Fruit fly (Drosophila melanogaster) whole organism, embryonic: ENCODE measurements around the gene Jhbp2.

Source experiments
- CG10147 ChIP-seq: fragments of 200-800 bp; sonication (Bioruptor generic); optimal IDR thresholded peaks from 2 replicates; lab custom pipeline; 2019; ENCODE audit warnings: missing biosample characterization, mild to moderate bottlenecking, missing genetic modification characterization, moderate library complexity
- CG1024 ChIP-seq: fragments of 200-800 bp; sonication (Bioruptor generic); IDR thresholded peaks from 2 replicates; pipeline ENCODE4 v1.3.6; 2022; ENCODE audit warnings: missing biosample characterization, missing genetic modification characterization
- CG10431 ChIP-seq: fragments of 200-800 bp; sonication (Bioruptor generic); optimal IDR thresholded peaks from 3 replicates; lab custom pipeline; 2018; ENCODE audit warnings: missing biosample characterization, mild to moderate bottlenecking, missing genetic modification characterization
- CG10543 ChIP-seq: fragments of 200-800 bp; sonication (Bioruptor generic); optimal IDR thresholded peaks from 3 replicates; lab custom pipeline; 2017; ENCODE audit warnings: missing biosample characterization, mild to moderate bottlenecking, missing genetic modification characterization, moderate library complexity
- CG14710 ChIP-seq: fragments of 200-800 bp; sonication (Bioruptor generic); optimal IDR thresholded peaks from 3 replicates; lab custom pipeline; 2019; ENCODE audit warnings: missing biosample characterization, mild to moderate bottlenecking, missing genetic modification characterization, moderate library complexity
- CG15011 ChIP-seq: fragments of 200-800 bp; sonication (Bioruptor generic); optimal IDR thresholded peaks from 3 replicates; lab custom pipeline; 2018; ENCODE audit warnings: missing biosample characterization, mild to moderate bottlenecking, missing genetic modification characterization
- CG15073 ChIP-seq: fragments of 200-800 bp; sonication (Bioruptor generic); optimal IDR thresholded peaks from 2 replicates; lab custom pipeline; 2016; ENCODE audit warnings: missing biosample characterization, missing genetic modification characterization
- CG17802 ChIP-seq: fragments of 200-800 bp; sonication (Bioruptor generic); optimal IDR thresholded peaks from 2 replicates; lab custom pipeline; 2018; ENCODE audit warnings: missing biosample characterization, mild to moderate bottlenecking, missing genetic modification characterization, moderate library complexity
- CG18262 ChIP-seq: fragments of 200-800 bp; optimal IDR thresholded peaks from 3 replicates; lab custom pipeline; 2019; ENCODE audit warnings: missing biosample characterization, mild to moderate bottlenecking, missing genetic modification characterization, moderate library complexity
- CG2889 ChIP-seq: fragments of 200-800 bp; sonication (Bioruptor generic); IDR thresholded peaks from 3 replicates; pipeline ENCODE4 v1.3.6; 2022; ENCODE audit warnings: missing biosample characterization, missing genetic modification characterization
- CG32532 ChIP-seq: fragments of 200-800 bp; sonication (Bioruptor generic); IDR thresholded peaks from 2 replicates; pipeline ENCODE4 v1.3.6; 2022; ENCODE audit warnings: missing biosample characterization, missing genetic modification characterization
- CG34376 ChIP-seq: fragments of 200-800 bp; sonication (Bioruptor generic); optimal IDR thresholded peaks from 2 replicates; lab custom pipeline; 2018; ENCODE audit warnings: missing biosample characterization, mild to moderate bottlenecking, missing genetic modification characterization
- CG6654 ChIP-seq: fragments of 200-800 bp; sonication (Bioruptor generic); optimal IDR thresholded peaks from 2 replicates; lab custom pipeline; 2017; ENCODE audit warnings: missing biosample characterization, mild to moderate bottlenecking, missing genetic modification characterization
- CG6683 ChIP-seq: fragments of 200-800 bp; sonication (Bioruptor generic); optimal IDR thresholded peaks from 2 replicates; lab custom pipeline; 2017; ENCODE audit warnings: missing biosample characterization, mild to moderate bottlenecking, missing genetic modification characterization, missing genetic modification reagents
- CG8281 ChIP-seq: fragments of 200-800 bp; sonication (Bioruptor generic); optimal IDR thresholded peaks from 2 replicates; lab custom pipeline; 2018; ENCODE audit warnings: missing biosample characterization, mild to moderate bottlenecking, missing genetic modification characterization, moderate library complexity
- CG8944 ChIP-seq: fragments of 200-800 bp; sonication (Bioruptor generic); optimal IDR thresholded peaks from 3 replicates; lab custom pipeline; 2016; ENCODE audit warnings: missing biosample characterization, missing genetic modification characterization
- CG9215 ChIP-seq: fragments of 200-800 bp; sonication (Bioruptor generic); IDR thresholded peaks from 2 replicates; pipeline ENCODE4 v1.3.6; 2022; ENCODE audit warnings: missing biosample characterization, missing genetic modification characterization
- E2f2 ChIP-seq: fragments of 200-800 bp; sonication (Bioruptor generic); IDR thresholded peaks from 2 replicates; pipeline ENCODE4 v1.3.6; 2022; ENCODE audit warnings: missing biosample characterization, missing genetic modification characterization
- GATAe ChIP-seq: fragments of 200-800 bp; sonication (Bioruptor generic); conservative IDR thresholded peaks from 2 replicates; pipeline ENCODE4 v1.3.6; 2022; ENCODE audit warnings: missing biosample characterization, missing genetic modification characterization
- Rx ChIP-seq: fragments of 200-800 bp; sonication (Bioruptor generic); IDR thresholded peaks from 2 replicates; pipeline ENCODE4 v1.3.6; 2022; ENCODE audit warnings: missing biosample characterization, missing genetic modification characterization
- Scr ChIP-seq: fragments of 200-800 bp; sonication (Bioruptor generic); IDR thresholded peaks from 2 replicates; pipeline ENCODE4 v1.3.6; 2022; ENCODE audit warnings: missing biosample characterization, missing genetic modification characterization; ENCODE audit not compliant: partially characterized antibody
- Sry-β ChIP-seq: fragments of 200-800 bp; sonication (Bioruptor generic); optimal IDR thresholded peaks from 2 replicates; lab custom pipeline; 2018; ENCODE audit warnings: missing biosample characterization, mild to moderate bottlenecking, missing genetic modification characterization, moderate library complexity
- Usf ChIP-seq: fragments of 200-800 bp; sonication (Bioruptor generic); optimal IDR thresholded peaks from 2 replicates; lab custom pipeline; 2017; ENCODE audit warnings: missing genotype, missing biosample characterization, missing genetic modification characterization
- al ChIP-seq: fragments of 200-800 bp; sonication (Bioruptor generic); IDR thresholded peaks from 2 replicates; pipeline ENCODE4 v1.3.6; 2022; ENCODE audit warnings: missing biosample characterization, missing genetic modification characterization
- ara ChIP-seq: fragments of 200-800 bp; sonication (Bioruptor generic); IDR thresholded peaks from 2 replicates; pipeline ENCODE4 v1.3.6; 2022; ENCODE audit warnings: missing biosample characterization, missing genetic modification characterization
- bigmax ChIP-seq: fragments of 200-800 bp; sonication (Bioruptor generic); optimal IDR thresholded peaks from 2 replicates; lab custom pipeline; 2018; ENCODE audit warnings: missing biosample characterization, mild to moderate bottlenecking, missing genetic modification characterization
- br ChIP-seq: fragments of >200 bp; optimal IDR thresholded peaks from 2 replicates; lab custom pipeline; 2017
- cad ChIP-seq: fragments of >200 bp; optimal IDR thresholded peaks from 2 replicates; lab custom pipeline; 2017; ENCODE audit warnings: missing biosample characterization, missing genetic modification characterization
- cg ChIP-seq: fragments of 200-800 bp; sonication (Bioruptor generic); optimal IDR thresholded peaks from 3 replicates; lab custom pipeline; 2019; ENCODE audit warnings: missing biosample characterization, mild to moderate bottlenecking, missing genetic modification characterization, moderate library complexity
- crp ChIP-seq, 2 experiments: fragments of 200-800 bp; sonication (Bioruptor generic); optimal IDR thresholded peaks; 2 replicates in 1 of 2; 3 replicates in 1 of 2; lab custom pipeline; 2017; ENCODE audit warnings: missing biosample characterization in 2 of 2, missing genetic modification characterization in 2 of 2, mild to moderate bottlenecking in 1 of 2, moderate library complexity in 1 of 2
- dati ChIP-seq: fragments of 200-800 bp; sonication (Bioruptor generic); IDR thresholded peaks from 2 replicates; pipeline ENCODE4 v1.3.6; 2022; ENCODE audit warnings: missing biosample characterization, missing genetic modification characterization
- dimm ChIP-seq: fragments of 200-800 bp; sonication (Bioruptor generic); IDR thresholded peaks from 2 replicates; pipeline ENCODE4 v1.3.6; 2022; ENCODE audit warnings: missing biosample characterization, missing genetic modification characterization
- fd64A ChIP-seq: fragments of 200-800 bp; sonication (Bioruptor generic); optimal IDR thresholded peaks from 3 replicates; lab custom pipeline; 2018; ENCODE audit warnings: missing biosample characterization, mild to moderate bottlenecking, missing genetic modification characterization
- fd96Cb ChIP-seq: fragments of 200-800 bp; sonication (Bioruptor generic); optimal IDR thresholded peaks from 2 replicates; lab custom pipeline; 2018; ENCODE audit warnings: missing biosample characterization, mild to moderate bottlenecking, missing genetic modification characterization, moderate library complexity
- ftz-f1 ChIP-seq: fragments of 200-800 bp; sonication (Bioruptor generic); optimal IDR thresholded peaks from 2 replicates; lab custom pipeline; 2016; ENCODE audit warnings: missing biosample characterization, missing genetic modification characterization
- hkb ChIP-seq, 2 experiments: fragments of 200-800 bp in 1 of 2; fragments of >200 bp in 1 of 2; sonication (Bioruptor generic) in 1 of 2; IDR thresholded peaks in 1 of 2; optimal IDR thresholded peaks in 1 of 2; 2 replicates each; pipeline versions ENCODE4 v1.3.6 to Lab custom; 2017 to 2022; ENCODE audit warnings: missing biosample characterization in 1 of 2, missing genetic modification characterization in 1 of 2
- lov ChIP-seq, 2 experiments: fragments of 200-800 bp in 1 of 2; fragments of >200 bp in 1 of 2; sonication (Bioruptor generic) in 1 of 2; IDR thresholded peaks in 1 of 2; optimal IDR thresholded peaks in 1 of 2; 2 replicates in 1 of 2; 3 replicates in 1 of 2; pipeline versions ENCODE4 v1.3.6 to Lab custom; 2017 to 2022; ENCODE audit warnings: missing biosample characterization in 1 of 2, missing genetic modification characterization in 1 of 2
- nau ChIP-seq: fragments of 200-800 bp; sonication (Bioruptor generic); optimal IDR thresholded peaks from 3 replicates; lab custom pipeline; 2017; ENCODE audit warnings: missing biosample characterization, mild to moderate bottlenecking, missing genetic modification characterization, missing genetic modification reagents
- oc ChIP-seq: fragments of 200-800 bp; sonication (Bioruptor generic); optimal IDR thresholded peaks from 2 replicates; lab custom pipeline; 2018; ENCODE audit warnings: missing biosample characterization, mild to moderate bottlenecking, missing genetic modification characterization, moderate library complexity
- org-1 ChIP-seq: fragments of 200-800 bp; sonication (Bioruptor generic); optimal IDR thresholded peaks from 2 replicates; lab custom pipeline; 2017; ENCODE audit warnings: missing biosample characterization, missing genetic modification characterization
- phol ChIP-seq: fragments of 200-800 bp; sonication (Bioruptor generic); optimal IDR thresholded peaks from 3 replicates; lab custom pipeline; 2018; ENCODE audit warnings: missing biosample characterization, mild to moderate bottlenecking, missing genetic modification characterization, moderate library complexity
- row ChIP-seq: fragments of 200-800 bp; sonication (Bioruptor generic); IDR thresholded peaks from 3 replicates; pipeline ENCODE4 v1.3.6; 2022; ENCODE audit warnings: missing biosample characterization, missing genetic modification characterization
- salm ChIP-seq: fragments of 200-800 bp; sonication (Bioruptor generic); optimal IDR thresholded peaks from 2 replicates; lab custom pipeline; 2018; ENCODE audit warnings: missing biosample characterization, mild to moderate bottlenecking, missing genetic modification characterization
- sens-2 ChIP-seq: fragments of 200-800 bp; sonication (Bioruptor generic); IDR thresholded peaks from 2 replicates; pipeline ENCODE4 v1.3.6; 2022; ENCODE audit warnings: missing biosample characterization, missing genetic modification characterization
- seq ChIP-seq: fragments of 200-800 bp; sonication (Bioruptor generic); IDR thresholded peaks from 2 replicates; pipeline ENCODE4 v1.3.6; 2022; ENCODE audit warnings: missing biosample characterization, missing genetic modification characterization
- shn ChIP-seq: fragments of 200-800 bp; sonication (Bioruptor generic); optimal IDR thresholded peaks from 3 replicates; lab custom pipeline; 2016; ENCODE audit warnings: missing biosample characterization, missing genetic modification characterization
- sob ChIP-seq: fragments of 200-800 bp; sonication (Bioruptor generic); IDR thresholded peaks from 2 replicates; pipeline ENCODE4 v1.3.6; 2022; ENCODE audit warnings: missing biosample characterization, missing genetic modification characterization
- unc-4 ChIP-seq: fragments of 200-800 bp; sonication (Bioruptor generic); IDR thresholded peaks from 2 replicates; pipeline ENCODE4 v1.3.6; 2022; ENCODE audit warnings: missing biosample characterization, missing genetic modification characterization; ENCODE audit not compliant: partially characterized antibody
- unpg ChIP-seq: fragments of 200-800 bp; sonication (Bioruptor generic); optimal IDR thresholded peaks from 3 replicates; lab custom pipeline; 2018; ENCODE audit warnings: missing biosample characterization, mild to moderate bottlenecking, missing genetic modification characterization, moderate library complexity
- vfl ChIP-seq: fragments of 200-800 bp; sonication (Bioruptor generic); optimal IDR thresholded peaks from 2 replicates; lab custom pipeline; 2016; ENCODE audit warnings: missing biosample characterization, missing genetic modification characterization

The Jhbp2 gene

dm6 chr3R:4910365-4910810, 50.8 kb downstream of the Jhbp2 start, which contains the start of gene Cdep (continued):
- TF ChIP-seq unpg (GFP tag; lab: Kevin White, UChicago) (peak; percentile 45), dati (GFP tag; lab: Robert Waterston, UW) (no peak), CG15073 (GFP tag; lab: Kevin White, UChicago) (no peak), CG10431 (peak; percentile 29), Usf (GFP tag; lab: Kevin White, UChicago) (no peak), al (GFP tag; lab: Robert Waterston, UW) (no peak), CG8944 (peak; percentile 35), fd96Cb (tag; lab: Kevin White, UChicago) (peak; percentile 12), org-1 (GFP tag; lab: Kevin White, UChicago) (no peak), CG1024 (GFP tag; lab: Robert Waterston, UW) (0 out of 2 replicates have a peak, but pooled peaks have one; percentile 27), br (lab: Kevin White, UChicago) (no peak), dimm (GFP tag; lab: Robert Waterston, UW) (no peak), CG15011 (no peak), CG6654 (no peak), cad (GFP tag; lab: Kevin White, UChicago) (no peak), CG17802 (tag; lab: Kevin White, UChicago) (no peak), row (GFP tag; lab: Robert Waterston, UW) (peak; percentile 74), CG10147 (GFP tag; lab: Kevin White, UChicago) (peak; percentile 21), nau (no peak), oc (tag; lab: Kevin White, UChicago) (no peak), CG32532 (0 out of 2 replicates have a peak, but pooled peaks have one; percentile 36), lov (optimal IDR thresholded peaks at IDR 0.05; lab: Kevin White, UChicago) (no peak), lov (GFP tag; IDR thresholded peaks at IDR 0.05; lab: Robert Waterston, UW) (no peak), GATAe (no peak), cg (GFP tag; lab: Kevin White, UChicago) (no peak), CG34376 (GFP tag; lab: Kevin White, UChicago) (peak; percentile 60), ara (GFP tag; lab: Robert Waterston, UW) (0 out of 2 replicates have a peak, but pooled peaks have one; percentile 28), ftz-f1 (GFP tag; lab: Kevin White, UChicago) (no peak), crp (GFP tag; optimal IDR thresholded peaks at IDR 0.05; lab: Kevin White, UChicago) (no peak), sens-2 (GFP tag; lab: Robert Waterston, UW) (no peak), fd64A (GFP tag; lab: Kevin White, UChicago) (no peak), salm (tag; lab: Kevin White, UChicago) (no peak), seq (GFP tag; lab: Robert Waterston, UW) (no peak), Scr (GFP tag; lab: Robert Waterston, UW) (peak; percentile 95), phol (tag; lab: Kevin White, UChicago) (peak; percentile 51), CG18262 (tag; lab: Kevin White, UChicago) (peak; percentile 56), vfl (no peak), hkb (optimal IDR thresholded peaks at IDR 0.05; lab: Kevin White, UChicago) (no peak), hkb (GFP tag; IDR thresholded peaks at IDR 0.05; lab: Robert Waterston, UW) (no peak), CG8281 (tag; lab: Kevin White, UChicago) (no peak), unc-4 (GFP tag; lab: Robert Waterston, UW) (peak; percentile 93), CG9215 (GFP tag; lab: Robert Waterston, UW) (no peak), CG10543 (GFP tag; lab: Kevin White, UChicago) (peak; percentile 56), CG14710 (tag; lab: Kevin White, UChicago) (peak; percentile 65), Rx (GFP tag; lab: Robert Waterston, UW) (no peak; the same call in 1 of the 2 replicates), bigmax (peak; percentile 41), Sry-β (peak; percentile 58), CG2889 (no peak), E2f2 (GFP tag; lab: Robert Waterston, UW) (peak; percentile 80), shn (GFP tag; lab: Kevin White, UChicago) (no peak), CG6683 (GFP tag; lab: Kevin White, UChicago) (no peak), sob (GFP tag; lab: Robert Waterston, UW) (peak; percentile 65)
